Worm (Caenorhabditis elegans) whole organism, L1 larva: ENCODE data around the gene fbxa-166.

Source experiments
- C34B4.2 ChIP-seq: sonication (generic microtip); optimal IDR thresholded peaks from 2 replicates; lab custom pipeline; 2017; ENCODE audit warnings: mild to moderate bottlenecking, missing genetic modification characterization, missing compliant biosample characterization
- F16B12.6 ChIP-seq: fragments of 150-350 bp; optimal IDR thresholded peaks from 2 replicates; lab custom pipeline; 2014; ENCODE audit warnings: missing biosample characterization, missing genetic modification characterization
- ama-1 ChIP-seq: fragments of 150-350 bp; optimal IDR thresholded peaks from 2 replicates; lab custom pipeline; 2014
- ceh-82 ChIP-seq, 3 experiments: fragments of 150-350 bp in 1 of 3; sonication (generic microtip) in 2 of 3; optimal IDR thresholded peaks; 2 replicates each; lab custom pipeline; 2014 to 2017; ENCODE audit warnings: missing biosample characterization in 3 of 3, missing genetic modification characterization in 3 of 3
- ceh-90 ChIP-seq: sonication (generic microtip); optimal IDR thresholded peaks from 2 replicates; lab custom pipeline; 2016; ENCODE audit warnings: missing genetic modification characterization, missing compliant biosample characterization
- dpl-1 ChIP-seq, 3 experiments: fragments of 150-350 bp in 2 of 3; sonication (generic microtip) in 1 of 3; optimal IDR thresholded peaks; 2 replicates each; lab custom pipeline; 2014 to 2017; ENCODE audit warnings: missing biosample characterization in 3 of 3, missing genetic modification characterization in 3 of 3, missing genetic modification reagents in 3 of 3
- efl-1 ChIP-seq, 4 experiments: fragments of 150-350 bp; optimal IDR thresholded peaks in 3 of 4; peaks in 1 of 4; 1 replicate in 1 of 4; 2 replicates in 3 of 4; lab custom pipeline; 2014; ENCODE audit warnings: missing biosample characterization in 2 of 4, missing genetic modification characterization in 2 of 4, missing genetic modification reagents in 2 of 4
- egl-13 ChIP-seq: sonication (generic microtip); optimal IDR thresholded peaks from 2 replicates; lab custom pipeline; 2016; ENCODE audit warnings: missing genotype, missing genetic modification reagents, missing genetic modification characterization, missing compliant biosample characterization
- elt-2 ChIP-seq: sonication (generic microtip); optimal IDR thresholded peaks from 2 replicates; lab custom pipeline; 2016; ENCODE audit warnings: missing genetic modification characterization, mild to moderate bottlenecking, inconsistent platforms, missing compliant biosample characterization, missing genetic modification reagents
- fkh-10 ChIP-seq: sonication (generic microtip); optimal IDR thresholded peaks from 2 replicates; lab custom pipeline; 2017; ENCODE audit warnings: missing biosample characterization, missing genetic modification reagents, missing genetic modification characterization
- fkh-4 ChIP-seq: sonication (generic microtip); optimal IDR thresholded peaks from 2 replicates; lab custom pipeline; 2016; ENCODE audit warnings: missing compliant biosample characterization, missing genetic modification characterization, borderline replicate concordance
- fkh-8 ChIP-seq: sonication (generic microtip); optimal IDR thresholded peaks from 2 replicates; lab custom pipeline; 2016; ENCODE audit warnings: mild to moderate bottlenecking, missing genetic modification characterization, missing compliant biosample characterization
- hpl-2 ChIP-seq: fragments of 150-350 bp; optimal IDR thresholded peaks from 2 replicates; lab custom pipeline; 2014; ENCODE audit warnings: missing biosample characterization, missing genetic modification reagents, missing genetic modification characterization
- isw-1 ChIP-seq: fragments of 200-800 bp; sonication (Bioruptor generic); IDR thresholded peaks from 2 replicates; pipeline ENCODE4 v1.3.6; 2022; ENCODE audit warnings: missing genetic modification characterization, missing compliant biosample characterization
- jun-1 ChIP-seq: fragments of 150-350 bp; optimal IDR thresholded peaks from 2 replicates; lab custom pipeline; 2014; ENCODE audit warnings: missing biosample characterization, missing genetic modification reagents, missing genetic modification characterization
- lin-14 ChIP-seq: fragments of 200-800 bp; sonication (Bioruptor generic); optimal IDR thresholded peaks from 2 replicates; lab custom pipeline; 2018; ENCODE audit warnings: mild to moderate bottlenecking, missing genetic modification characterization, moderate library complexity, missing compliant biosample characterization
- lin-15B ChIP-seq: fragments of 150-350 bp; sonication (generic microtip); optimal IDR thresholded peaks from 3 replicates; lab custom pipeline; 2014; ENCODE audit warnings: missing biosample characterization, missing genetic modification characterization
- lin-35 ChIP-seq, 2 experiments: fragments of 150-350 bp; optimal IDR thresholded peaks; 2 replicates each; lab custom pipeline; 2014; ENCODE audit warnings: missing biosample characterization in 2 of 2, missing genetic modification characterization in 2 of 2, missing genetic modification reagents in 2 of 2
- lsy-2 ChIP-seq, 2 experiments: fragments of 150-350 bp; optimal IDR thresholded peaks; 2 replicates each; lab custom pipeline; 2014; ENCODE audit warnings: missing biosample characterization in 2 of 2, missing genetic modification characterization in 2 of 2
- mdl-1 ChIP-seq, 2 experiments: fragments of 150-350 bp; optimal IDR thresholded peaks; 2 replicates each; lab custom pipeline; 2014 to 2017; ENCODE audit warnings: missing biosample characterization in 2 of 2, missing genetic modification characterization in 2 of 2, inconsistent platforms in 1 of 2
- mep-1 ChIP-seq: fragments of 150-350 bp; optimal IDR thresholded peaks from 2 replicates; lab custom pipeline; 2014; ENCODE audit warnings: missing biosample characterization, missing genetic modification characterization
- nhr-12 ChIP-seq: sonication (generic microtip); optimal IDR thresholded peaks from 2 replicates; lab custom pipeline; 2017; ENCODE audit warnings: missing biosample characterization, missing genetic modification characterization
- nhr-20 ChIP-seq: sonication (generic microtip); optimal IDR thresholded peaks from 2 replicates; lab custom pipeline; 2016; ENCODE audit warnings: mild to moderate bottlenecking, missing genetic modification characterization, missing compliant biosample characterization
- nhr-237 ChIP-seq: fragments of 150-350 bp; optimal IDR thresholded peaks from 2 replicates; lab custom pipeline; 2014; ENCODE audit warnings: missing biosample characterization, missing genetic modification characterization
- nhr-28 ChIP-seq: fragments of 150-350 bp; optimal IDR thresholded peaks from 2 replicates; lab custom pipeline; 2014; ENCODE audit warnings: missing biosample characterization, missing genetic modification characterization
- nhr-84 ChIP-seq: sonication (generic microtip); optimal IDR thresholded peaks from 2 replicates; lab custom pipeline; 2017; ENCODE audit warnings: missing biosample characterization, missing genetic modification characterization
- nhr-85 ChIP-seq: sonication (generic microtip); peaks from one replicate; lab custom pipeline; 2016; ENCODE audit warnings: missing genetic modification characterization, inconsistent platforms, missing compliant biosample characterization
- nhr-90 ChIP-seq: sonication (generic microtip); optimal IDR thresholded peaks from 2 replicates; lab custom pipeline; 2016; ENCODE audit warnings: mild to moderate bottlenecking, missing genetic modification characterization, missing compliant biosample characterization; ENCODE audit not compliant: poor library complexity
- rnt-1 ChIP-seq: sonication (generic microtip); optimal IDR thresholded peaks from 2 replicates; lab custom pipeline; 2016; ENCODE audit warnings: mild to moderate bottlenecking, missing genetic modification characterization, moderate library complexity, missing compliant biosample characterization
- skn-1 ChIP-seq: fragments of 150-350 bp; optimal IDR thresholded peaks from 2 replicates; lab custom pipeline; 2014; ENCODE audit warnings: missing biosample characterization, missing genetic modification characterization
- snpc-4 ChIP-seq: fragments of 150-350 bp; optimal IDR thresholded peaks from 2 replicates; lab custom pipeline; 2014; ENCODE audit warnings: missing biosample characterization, missing genetic modification characterization
- sptf-1 ChIP-seq: fragments of 150-350 bp; optimal IDR thresholded peaks from 2 replicates; lab custom pipeline; 2014; ENCODE audit warnings: missing biosample characterization, missing genetic modification characterization
- sup-37 ChIP-seq: fragments of 200-800 bp; sonication (Bioruptor generic); optimal IDR thresholded peaks from 2 replicates; lab custom pipeline; 2018; ENCODE audit warnings: mild to moderate bottlenecking, missing genetic modification characterization, missing compliant biosample characterization
- swsn-7 ChIP-seq: sonication (generic microtip); optimal IDR thresholded peaks from 2 replicates; lab custom pipeline; 2016; ENCODE audit warnings: missing genetic modification characterization, missing compliant biosample characterization
- tlp-1 ChIP-seq: fragments of 150-350 bp; optimal IDR thresholded peaks from 2 replicates; lab custom pipeline; 2014; ENCODE audit warnings: missing biosample characterization, missing genetic modification characterization
- unc-130 ChIP-seq: fragments of 150-350 bp; optimal IDR thresholded peaks from 2 replicates; lab custom pipeline; 2017; ENCODE audit warnings: missing biosample characterization, missing genetic modification characterization, inconsistent platforms
- vab-15 ChIP-seq: sonication (generic microtip); optimal IDR thresholded peaks from 2 replicates; lab custom pipeline; 2017; ENCODE audit warnings: missing genotype, mild to moderate bottlenecking, missing genetic modification characterization, missing compliant biosample characterization
- xbp-1 ChIP-seq: sonication (generic microtip); optimal IDR thresholded peaks from 2 replicates; lab custom pipeline; 2016; ENCODE audit warnings: missing genetic modification characterization, missing compliant biosample characterization

Gene fbxa-166

DNA sequence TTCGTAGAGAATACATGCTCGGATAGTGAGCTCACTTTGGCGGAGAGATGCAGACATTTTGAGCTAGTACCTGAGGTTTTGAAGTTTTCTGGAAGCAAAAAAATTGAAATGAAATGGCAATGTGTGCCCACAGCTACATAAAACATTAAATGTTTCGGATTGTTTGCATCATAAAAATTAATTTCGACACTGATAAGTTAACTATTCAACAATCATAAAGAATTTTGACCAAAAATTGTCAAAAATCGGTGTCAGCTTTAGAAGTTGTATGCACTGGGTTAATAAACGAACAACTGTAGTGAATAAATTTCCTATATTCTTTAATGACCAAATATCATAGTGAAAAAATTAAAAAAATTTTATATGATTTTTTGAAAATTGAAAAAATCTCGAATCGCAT is at the start of gene fbxa-166:
fbxa-166 (minus strand) TSS at position 101 of the 400 bp plus-strand sequence.
- no peak for TF ChIP-seq snpc-4 (tag; lab: Kevin White, UChicago)
- TF ChIP-seq, all 84 proteins: peak for 0

- TF ChIP-seq fkh-8 (no peak), mep-1 (no peak), ceh-90 (no peak), unc-130 (tag; lab: Kevin White, UChicago) (no peak), sptf-1 (tag; lab: Kevin White, UChicago) (no peak), C34B4.2 (tag; lab: Kevin White, UChicago) (no peak), tlp-1 (no peak), F16B12.6 (no peak), nhr-28 (tag; lab: Kevin White, UChicago) (no peak), egl-13 (tag; lab: Kevin White, UChicago) (no peak), lsy-2 (tag; optimal IDR thresholded peaks at IDR 0.05; lab: Kevin White, UChicago) (no peak), lin-15B (tag; lab: Kevin White, UChicago) (no peak), rnt-1 (no peak), nhr-237 (no peak), snpc-4 (tag; lab: Kevin White, UChicago) (no peak), fkh-4 (tag; lab: Kevin White, UChicago) (no peak)
- TF ChIP-seq, all 84 proteins: peak for 0
These were observed 47.2 kb upstream of the fbxa-166 start, which contains the start of gene srlf-29 for ce11 chrII:1666025-1666424. srlf-29 (plus strand) TSS chrII:1666325.

DNA sequence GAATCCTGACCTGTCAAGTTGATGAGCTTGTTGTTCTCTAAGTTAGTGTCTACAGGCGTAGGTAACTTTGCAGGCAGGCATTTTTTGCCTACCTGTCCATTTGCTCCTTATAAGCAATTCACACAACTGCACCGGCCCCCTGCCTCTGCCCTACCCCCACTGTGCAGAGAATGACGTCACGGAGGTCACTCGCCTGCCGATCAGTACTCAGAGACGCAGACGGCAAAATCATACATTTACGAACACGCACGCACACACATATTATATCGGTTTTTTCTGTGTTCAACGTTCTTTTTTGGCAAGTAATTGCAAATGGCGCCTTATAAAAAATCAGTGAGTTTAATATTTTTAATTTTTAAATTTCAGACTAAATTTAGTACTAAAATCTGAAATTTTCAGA is 44.7 kb upstream of the fbxa-166 start, which contains the start of gene duxl-1:
duxl-1 (plus strand) TSS at position 184 of the 400 bp plus-strand sequence.
- TF ChIP-seq nhr-20 (peak; percentile 13), nhr-12 (tag; lab: Kevin White, UChicago) (no peak), lsy-2 (tag; optimal IDR thresholded peaks at IDR 0.05; lab: Kevin White, UChicago) (peak in 1 of 2 experiments; percentile 38), hpl-2 (GFP tag; lab: Kevin White, UChicago) (no peak), sptf-1 (tag; lab: Kevin White, UChicago) (no peak), mdl-1 (tag; optimal IDR thresholded peaks at IDR 0.05; lab: Kevin White, UChicago) (peak in 1 of 2 experiments; percentile 12), efl-1 (optimal IDR thresholded peaks at IDR 0.05; lab: Kevin White, UChicago) (peak in 1 of 2 experiments; percentile 37), efl-1 (GFP tag; optimal IDR thresholded peaks at IDR 0.05 in 1 of 2; lab: Kevin White, UChicago) (peak in 1 of 2 experiments; percentile 2), fkh-4 (tag; lab: Kevin White, UChicago) (no peak), elt-2 (tag; lab: Kevin White, UChicago) (peak; percentile 3), rnt-1 (peak; percentile 24), xbp-1 (tag; lab: Kevin White, UChicago) (no peak), ceh-82 (tag; optimal IDR thresholded peaks at IDR 0.05; lab: Kevin White, UChicago) (peak in 1 of 3 experiments; percentile 9), lin-35 (GFP tag; optimal IDR thresholded peaks at IDR 0.05; lab: Kevin White, UChicago) (peak in 1 of 2 experiments; percentile 44), egl-13 (tag; lab: Kevin White, UChicago) (no peak), skn-1 (tag; lab: Kevin White, UChicago) (no peak), swsn-7 (no peak), jun-1 (no peak), F16B12.6 (no peak), nhr-85 (tag; lab: Kevin White, UChicago) (peak; percentile 7), vab-15 (tag; lab: Kevin White, UChicago) (no peak), ama-1 (lab: Kevin White, UChicago) (no peak), isw-1 (GFP tag; lab: Robert Waterston, UW) (no peak), mep-1 (peak; percentile 18), nhr-90 (tag; lab: Kevin White, UChicago) (peak; percentile 21), nhr-84 (tag; lab: Kevin White, UChicago) (no peak), dpl-1 (GFP tag; optimal IDR thresholded peaks at IDR 0.05; lab: Kevin White, UChicago) (peak in 2 of 3 experiments; percentile 7 to 15), lin-14 (GFP tag; lab: Kevin White, UChicago) (peak; percentile 63), sup-37 (no peak), fkh-10 (GFP tag; lab: Kevin White, UChicago) (no peak)
- TF ChIP-seq, all 84 proteins: peak for 13
